Worm (Caenorhabditis elegans) whole organism, late embryonic: Measurements from ENCODE around the gene vglu-3.

ENCODE experiments used
- ceh-30 ChIP-seq: fragments of 150-350 bp; optimal IDR thresholded peaks from 2 replicates; lab custom pipeline; 2014; ENCODE audit warnings: missing biosample characterization, missing genetic modification characterization
- ceh-9 ChIP-seq: sonication (generic microtip); optimal IDR thresholded peaks from 2 replicates; lab custom pipeline; 2016; ENCODE audit warnings: mild to moderate bottlenecking, missing genetic modification characterization, inconsistent platforms, missing compliant biosample characterization
- fkh-6 ChIP-seq: sonication (generic microtip); optimal IDR thresholded peaks from 2 replicates; lab custom pipeline; 2016; ENCODE audit warnings: missing genetic modification characterization, missing compliant biosample characterization
- hlh-30 ChIP-seq: sonication (generic microtip); optimal IDR thresholded peaks from 2 replicates; lab custom pipeline; 2017; ENCODE audit warnings: antibody characterized with exemption, missing genetic modification characterization, missing compliant biosample characterization; ENCODE audit not compliant: insufficient read depth
- pqm-1 ChIP-seq: sonication (generic microtip); optimal IDR thresholded peaks from 2 replicates; lab custom pipeline; 2016; ENCODE audit warnings: missing genetic modification characterization, missing compliant biosample characterization

DNA sequence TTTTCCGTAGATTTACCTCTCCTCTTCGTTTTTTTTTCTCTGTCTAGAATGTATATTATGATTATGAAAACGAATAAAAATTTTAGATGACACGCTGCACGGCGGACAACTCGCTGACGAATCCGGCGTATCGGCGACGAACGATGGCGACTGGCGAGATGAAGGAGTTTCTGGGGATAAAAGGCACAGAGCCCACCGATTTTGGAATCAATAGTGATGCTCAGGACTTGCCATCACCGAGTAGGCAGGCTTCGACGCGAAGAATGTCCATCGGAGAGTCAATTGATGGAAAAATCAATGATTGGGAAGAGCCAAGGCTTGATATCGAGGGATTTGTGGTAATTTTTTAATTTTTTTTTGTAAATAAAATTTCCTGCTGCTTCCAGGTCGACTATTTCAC is 34.9 kb downstream of the vglu-3 start, which contains the start of gene ced-9:
- no peak for TF ChIP-seq ceh-9 (tag; lab: Kevin White, UChicago)
- TF ChIP-seq hlh-30 (tag; lab: Kevin White, UChicago) = no peak
- no peak for TF ChIP-seq fkh-6 (tag; lab: Kevin White, UChicago)
- no peak for TF ChIP-seq pqm-1 (tag; lab: Kevin White, UChicago)
- TF ChIP-seq ceh-30 (tag; lab: Kevin White, UChicago) = no peak
